Fruit fly (Drosophila melanogaster): ENCODE measurements around the gene CG32457.

DNA sequence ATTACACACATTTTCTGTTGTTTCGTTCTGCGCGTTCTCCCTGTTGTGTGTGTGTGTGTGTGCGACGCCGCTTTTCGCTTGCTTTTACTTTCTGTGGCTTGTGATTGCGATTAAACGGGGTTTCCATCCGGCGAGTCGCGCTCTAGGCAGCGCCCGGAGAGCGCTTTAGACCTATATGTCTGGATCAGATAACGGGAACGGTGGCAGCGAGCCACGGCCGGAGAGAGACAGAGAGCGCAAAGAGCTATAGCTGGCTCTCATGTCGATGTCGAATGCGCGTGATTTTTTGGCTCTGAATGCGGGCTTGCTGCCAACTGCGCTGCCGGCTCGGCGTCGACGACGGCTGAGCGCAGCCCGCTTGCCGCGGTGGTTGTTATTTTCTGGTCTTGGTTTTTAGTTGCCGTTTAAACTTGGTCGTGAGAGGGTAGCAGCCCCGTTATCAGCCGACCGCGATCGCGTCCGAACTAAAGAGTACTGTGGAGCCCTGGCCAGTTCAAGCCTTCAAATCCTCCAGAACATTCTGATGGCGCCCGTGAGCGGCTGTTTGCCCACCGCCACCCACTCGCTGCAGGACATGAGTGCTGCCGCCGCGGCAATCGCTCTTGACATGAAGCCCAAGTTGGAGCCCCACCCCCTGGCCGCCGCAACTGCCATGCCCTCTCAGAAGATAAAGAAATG, 42.0 kb upstream of the CG32457 start, which contains the start of gene Mes2:
- TF ChIP-seq CG8159 (tag; optimal IDR thresholded peaks at IDR 0.05) (no peak), CG13204 (GFP tag; optimal IDR thresholded peaks at IDR 0.05) (peak; percentile 39), Snoo (tag; optimal IDR thresholded peaks at IDR 0.05) (no peak), CG8301 (tag; optimal IDR thresholded peaks at IDR 0.05) (no peak), Pif1B (GFP tag; optimal IDR thresholded peaks at IDR 0.05) (no peak), EcR (GFP tag; optimal IDR thresholded peaks at IDR 0.05) (no peak), CG15710 (tag; optimal IDR thresholded peaks at IDR 0.05) (no peak), CG34367 (tag; optimal IDR thresholded peaks at IDR 0.05) (no peak), CG4496 (GFP tag; IDR thresholded peaks at IDR 0.05) (0 out of 3 replicates have a peak, but pooled peaks have one; percentile 7), CG17806 (tag; optimal IDR thresholded peaks at IDR 0.05) (no peak), CG10348 (GFP tag; IDR thresholded peaks at IDR 0.05) (no peak), Pif1A (GFP tag; optimal IDR thresholded peaks at IDR 0.05) (no peak), Ets98B (GFP tag; IDR thresholded peaks at IDR 0.05) (peak; percentile 27; the same call in 1 of the 2 replicates), fd96Ca (GFP tag; IDR thresholded peaks at IDR 0.05) (0 out of 3 replicates have a peak, but pooled peaks have one; percentile 27)
